Worm (Caenorhabditis elegans): ENCODE measurements around the gene T04C9.2.

The T04C9.2 gene

ce11 chrIII:5991142-5991930 lies at the start of gene T04C9.2:
Gene T04C9.2 (plus strand): TSS chrIII:5991880.
- TF ChIP-seq dmd-9 (GFP tag; IDR thresholded peaks at IDR 0.05) (no peak), ceh-20 (GFP tag; IDR thresholded peaks at IDR 0.05) (peak; percentile 57; the same call in 1 of the 2 replicates), lsy-2 (tag; optimal IDR thresholded peaks at IDR 0.05) (peak in 1 of 2 experiments; percentile 20), hlh-30 (tag; optimal IDR thresholded peaks at IDR 0.05; ENCODE audit: insufficient read depth) (peak; percentile 38), ztf-7 (tag; optimal IDR thresholded peaks at IDR 0.05) (no peak), aha-1 (tag) (peak; percentile 82), dve-1 (tag; optimal IDR thresholded peaks at IDR 0.05; ENCODE audit: insufficient read depth) (peak; percentile 50), ctbp-1 (GFP tag; IDR thresholded peaks at IDR 0.05) (0 out of 2 replicates have a peak, but pooled peaks have one; percentile 45), hif-1 (tag; optimal IDR thresholded peaks at IDR 0.05) (no peak), dmd-6 (GFP tag; IDR thresholded peaks at IDR 0.05) (peak; percentile 51; the same call in 1 of the 2 replicates), pqm-1 (tag; optimal IDR thresholded peaks at IDR 0.05) (no peak), fkh-10 (GFP tag; optimal IDR thresholded peaks at IDR 0.05) (peak; percentile 55), hlh-11 (tag; optimal IDR thresholded peaks at IDR 0.05) (peak; percentile 44), nhr-11 (tag; optimal IDR thresholded peaks at IDR 0.05) (no peak)

ce11 chrIII:5942104-5942503 lies 49.6 kb upstream of the T04C9.2 start:
- TF ChIP-seq pha-4 (GFP tag; IDR thresholded peaks at IDR 0.05) (peak; percentile 5; the same call in 1 of the 2 replicates), pha-4 (tag; optimal IDR thresholded peaks at IDR 0.05) (no peak), dpl-1 (GFP tag; optimal IDR thresholded peaks at IDR 0.05) (no peak), lin-1 (GFP tag; IDR thresholded peaks at IDR 0.05) (no peak), daf-16 (GFP tag; optimal IDR thresholded peaks at IDR 0.05) (no peak), daf-16 (tag; optimal IDR thresholded peaks at IDR 0.05) (no peak), egl-43 (GFP tag; IDR thresholded peaks at IDR 0.05) (peak; percentile 52; the same call in 1 of the 2 replicates), ctbp-1 (GFP tag; IDR thresholded peaks at IDR 0.05) (0 out of 2 replicates have a peak, but pooled peaks have one; percentile 6), nhr-11 (tag; optimal IDR thresholded peaks at IDR 0.05) (no peak), dmd-6 (GFP tag; IDR thresholded peaks at IDR 0.05) (no peak), hmg-1.1 (GFP tag; IDR thresholded peaks at IDR 0.05) (0 out of 2 replicates have a peak, but pooled peaks have one; percentile 13), hlh-11 (tag; optimal IDR thresholded peaks at IDR 0.05) (no peak), set-16 (GFP tag; IDR thresholded peaks at IDR 0.05) (0 out of 2 replicates have a peak, but pooled peaks have one; percentile 10)

- TF ChIP-seq dmd-8 (GFP tag; IDR thresholded peaks at IDR 0.05) (no peak), Y5F2A.4 (GFP tag; optimal IDR thresholded peaks at IDR 0.05) (peak; percentile 39), zfp-3 (GFP tag; conservative IDR thresholded peaks at IDR 0.05) (peak; percentile 92), hmg-1.1 (GFP tag; IDR thresholded peaks at IDR 0.05) (peak; percentile 29), mdl-1 (tag; optimal IDR thresholded peaks at IDR 0.05) (peak in 1 of 2 experiments; percentile 20), T26A8.4 (GFP tag; IDR thresholded peaks at IDR 0.05) (peak; percentile 91), F10B5.3 (tag; optimal IDR thresholded peaks at IDR 0.05) (peak; percentile 66), lin-29 (GFP tag; IDR thresholded peaks at IDR 0.05) (no peak), pha-4 (GFP tag; IDR thresholded peaks at IDR 0.05) (peak; percentile 48; the same call in 1 of the 2 replicates), pha-4 (tag; optimal IDR thresholded peaks at IDR 0.05) (peak; percentile 31), hif-1 (tag; optimal IDR thresholded peaks at IDR 0.05) (peak in 1 of 2 experiments; percentile 2), daf-19 (GFP tag; conservative IDR thresholded peaks at IDR 0.05) (peak; percentile 55; the same call in 1 of the 2 replicates), hlh-30 (tag; optimal IDR thresholded peaks at IDR 0.05; ENCODE audit: insufficient read depth) (peak; percentile 35), nhr-111 (GFP tag; optimal IDR thresholded peaks at IDR 0.05) (peak; percentile 31), F49E8.2 (tag; optimal IDR thresholded peaks at IDR 0.05; ENCODE audit: borderline replicate concordance) (peak; percentile 14), nhr-6 (tag; optimal IDR thresholded peaks at IDR 0.05) (no peak), egl-43 (GFP tag; IDR thresholded peaks at IDR 0.05) (no peak), vab-7 (GFP tag; IDR thresholded peaks at IDR 0.05) (0 out of 2 replicates have a peak, but pooled peaks have one; percentile 12), ces-1 (GFP tag; optimal IDR thresholded peaks at IDR 0.05) (no peak), ceh-82 (tag; optimal IDR thresholded peaks at IDR 0.05) (no peak), daf-8 (GFP tag; IDR thresholded peaks at IDR 0.05) (no peak), saeg-2 (GFP tag; IDR thresholded peaks at IDR 0.05) (peak; percentile 9), skn-1 (tag; optimal IDR thresholded peaks at IDR 0.05) (no peak), zag-1 (tag; optimal IDR thresholded peaks at IDR 0.05) (no peak), arid-1 (GFP tag; conservative IDR thresholded peaks at IDR 0.05) (peak; percentile 68), mdt-29 (GFP tag; IDR thresholded peaks at IDR 0.05) (peak; percentile 62)
Measured at ce11 chrIII:5943368-5944180, 48.1 kb upstream of the T04C9.2 start.
